Worm (Caenorhabditis elegans) whole organism, late embryonic: Measurements from ENCODE around the gene syx-18.

Source experiments
- ama-1 ChIP-seq: fragments of 150-350 bp; optimal IDR thresholded peaks from 2 replicates; lab custom pipeline; 2014
- pag-3 ChIP-seq: sonication (generic microtip); optimal IDR thresholded peaks from 2 replicates; lab custom pipeline; 2016; ENCODE audit warnings: missing compliant biosample characterization, missing genetic modification characterization, borderline replicate concordance
- pha-4 ChIP-seq: fragments of 150-350 bp; optimal IDR thresholded peaks from 2 replicates; lab custom pipeline; 2018; ENCODE audit warnings: missing biosample characterization, missing genetic modification reagents, missing genetic modification characterization
- tbx-7 ChIP-seq: sonication (generic microtip); optimal IDR thresholded peaks from 2 replicates; lab custom pipeline; 2016; ENCODE audit warnings: missing genotype, missing genetic modification characterization, missing compliant biosample characterization

ce11 chrV:6605275-6605674, 50.0 kb downstream of the syx-18 start, which contains the start of gene ZK1055.7:
- TF ChIP-seq pha-4 (tag; lab: Kevin White, UChicago) (no peak), pag-3 (tag; lab: Kevin White, UChicago) (no peak), ama-1 (lab: Kevin White, UChicago) (no peak), tbx-7 (tag; lab: Kevin White, UChicago) (no peak)
